Worm (Caenorhabditis elegans) whole organism, late embryonic: ENCODE data around the gene gly-11.

ENCODE experiments used
- C08G9.2 ChIP-seq: sonication (generic microtip); optimal IDR thresholded peaks from 2 replicates; lab custom pipeline; 2016; ENCODE audit warnings: mild to moderate bottlenecking, missing genetic modification characterization, moderate library complexity, missing compliant biosample characterization
- F13H6.1 ChIP-seq: sonication (generic microtip); optimal IDR thresholded peaks from 2 replicates; lab custom pipeline; 2016; ENCODE audit warnings: missing genetic modification characterization, missing compliant biosample characterization
- K02D7.2 ChIP-seq: sonication (generic microtip); optimal IDR thresholded peaks from 2 replicates; lab custom pipeline; 2017; ENCODE audit warnings: mild to moderate bottlenecking, missing genetic modification characterization, missing compliant biosample characterization
- K09A11.1 ChIP-seq: sonication (generic microtip); optimal IDR thresholded peaks from 2 replicates; lab custom pipeline; 2017; ENCODE audit warnings: antibody characterized with exemption, mild to moderate bottlenecking, missing genetic modification characterization, missing compliant biosample characterization; ENCODE audit not compliant: insufficient read depth
- T23F11.4 ChIP-seq: fragments of 200-800 bp; sonication (Bioruptor generic); optimal IDR thresholded peaks from 2 replicates; lab custom pipeline; 2018; ENCODE audit warnings: mild to moderate bottlenecking, missing genetic modification characterization, missing compliant biosample characterization
- ahr-1 ChIP-seq: sonication (generic microtip); optimal IDR thresholded peaks from 2 replicates; lab custom pipeline; 2016; ENCODE audit warnings: missing genetic modification characterization, missing compliant biosample characterization
- ama-1 ChIP-seq: fragments of 150-350 bp; optimal IDR thresholded peaks from 2 replicates; lab custom pipeline; 2014
- ceh-14 ChIP-seq: sonication (generic microtip); optimal IDR thresholded peaks from 2 replicates; lab custom pipeline; 2016; ENCODE audit warnings: missing genotype, missing genetic modification characterization, missing compliant biosample characterization
- ceh-2 ChIP-seq: sonication (generic microtip); optimal IDR thresholded peaks from 2 replicates; lab custom pipeline; 2016; ENCODE audit warnings: missing genotype, missing genetic modification characterization, missing compliant biosample characterization
- ceh-22 ChIP-seq: sonication (generic microtip); optimal IDR thresholded peaks from 2 replicates; lab custom pipeline; 2017; ENCODE audit warnings: missing biosample characterization, missing genetic modification characterization
- ceh-30 ChIP-seq: fragments of 150-350 bp; optimal IDR thresholded peaks from 2 replicates; lab custom pipeline; 2014; ENCODE audit warnings: missing biosample characterization, missing genetic modification characterization
- ceh-31 ChIP-seq: sonication (generic microtip); optimal IDR thresholded peaks from 2 replicates; lab custom pipeline; 2016; ENCODE audit warnings: missing genetic modification characterization, missing compliant biosample characterization
- ceh-48 ChIP-seq: sonication (generic microtip); optimal IDR thresholded peaks from 2 replicates; lab custom pipeline; 2016; ENCODE audit warnings: missing genetic modification characterization, inconsistent platforms, missing compliant biosample characterization
- dmd-4 ChIP-seq: sonication (generic microtip); optimal IDR thresholded peaks from 2 replicates; lab custom pipeline; 2016; ENCODE audit warnings: borderline replicate concordance, missing genetic modification characterization, missing compliant biosample characterization
- dve-1 ChIP-seq: sonication (generic microtip); optimal IDR thresholded peaks from 2 replicates; lab custom pipeline; 2017; ENCODE audit warnings: antibody characterized with exemption, mild to moderate bottlenecking, missing genetic modification characterization, missing compliant biosample characterization
- elt-2 ChIP-seq: sonication (generic microtip); optimal IDR thresholded peaks from 2 replicates; lab custom pipeline; 2016; ENCODE audit warnings: missing genetic modification reagents, missing genetic modification characterization, missing compliant biosample characterization
- ets-4 ChIP-seq: sonication (generic microtip); optimal IDR thresholded peaks from 2 replicates; lab custom pipeline; 2016; ENCODE audit warnings: missing genetic modification characterization, missing compliant biosample characterization
- eyg-1 ChIP-seq: sonication (generic microtip); optimal IDR thresholded peaks from 2 replicates; lab custom pipeline; 2016; ENCODE audit warnings: missing genotype, missing genetic modification characterization, missing compliant biosample characterization
- gmeb-2 ChIP-seq: sonication (generic microtip); optimal IDR thresholded peaks from 2 replicates; lab custom pipeline; 2016; ENCODE audit warnings: missing genetic modification characterization, inconsistent platforms, missing compliant biosample characterization
- hlh-30 ChIP-seq: sonication (generic microtip); optimal IDR thresholded peaks from 2 replicates; lab custom pipeline; 2017; ENCODE audit warnings: antibody characterized with exemption, missing genetic modification characterization, missing compliant biosample characterization; ENCODE audit not compliant: insufficient read depth
- hlh-6 ChIP-seq: sonication (generic microtip); optimal IDR thresholded peaks from 2 replicates; lab custom pipeline; 2016; ENCODE audit warnings: missing genotype, missing genetic modification characterization, missing compliant biosample characterization
- hlh-8 ChIP-seq: sonication (generic microtip); optimal IDR thresholded peaks from 2 replicates; lab custom pipeline; 2016; ENCODE audit warnings: missing genotype, missing genetic modification characterization, missing compliant biosample characterization
- lin-11 ChIP-seq: fragments of 200-800 bp; sonication (Bioruptor generic); optimal IDR thresholded peaks from 2 replicates; lab custom pipeline; 2018; ENCODE audit warnings: mild to moderate bottlenecking, missing genetic modification characterization, missing compliant biosample characterization
- nfya-1 ChIP-seq: sonication (generic microtip); optimal IDR thresholded peaks from 2 replicates; lab custom pipeline; 2017; ENCODE audit warnings: missing genetic modification characterization, mild to moderate bottlenecking, missing compliant biosample characterization, antibody characterized with exemption, moderate library complexity
- nhr-232 ChIP-seq: sonication (generic microtip); optimal IDR thresholded peaks from 2 replicates; lab custom pipeline; 2016; ENCODE audit warnings: missing genetic modification characterization, missing compliant biosample characterization
- npax-4 ChIP-seq: sonication (generic microtip); optimal IDR thresholded peaks from 2 replicates; lab custom pipeline; 2016; ENCODE audit warnings: missing genetic modification characterization, missing compliant biosample characterization
- odd-2 ChIP-seq: sonication (generic microtip); optimal IDR thresholded peaks from 2 replicates; lab custom pipeline; 2017; ENCODE audit warnings: antibody characterized with exemption, mild to moderate bottlenecking, missing genetic modification characterization, missing compliant biosample characterization
- pag-3 ChIP-seq: sonication (generic microtip); optimal IDR thresholded peaks from 2 replicates; lab custom pipeline; 2016; ENCODE audit warnings: missing compliant biosample characterization, missing genetic modification characterization, borderline replicate concordance
- pat-9 ChIP-seq: fragments of 200-800 bp; sonication (Bioruptor generic); optimal IDR thresholded peaks from 2 replicates; lab custom pipeline; 2018; ENCODE audit warnings: mild to moderate bottlenecking, missing genetic modification characterization, moderate library complexity, missing compliant biosample characterization
- pha-4 ChIP-seq: fragments of 150-350 bp; optimal IDR thresholded peaks from 2 replicates; lab custom pipeline; 2018; ENCODE audit warnings: missing biosample characterization, missing genetic modification reagents, missing genetic modification characterization
- pqm-1 ChIP-seq: sonication (generic microtip); optimal IDR thresholded peaks from 2 replicates; lab custom pipeline; 2016; ENCODE audit warnings: missing genetic modification characterization, missing compliant biosample characterization
- sdc-2 ChIP-seq: sonication (generic microtip); optimal IDR thresholded peaks from 2 replicates; lab custom pipeline; 2016; ENCODE audit warnings: missing genotype, missing genetic modification characterization, missing compliant biosample characterization
- sox-2 ChIP-seq: fragments of 200-800 bp; sonication (Bioruptor generic); IDR thresholded peaks from 2 replicates; pipeline ENCODE4 v1.3.6; 2022; ENCODE audit warnings: missing genetic modification reagents, missing genetic modification characterization, missing compliant biosample characterization
- sox-4 ChIP-seq: sonication (generic microtip); optimal IDR thresholded peaks from 2 replicates; lab custom pipeline; 2017; ENCODE audit warnings: mild to moderate bottlenecking, missing genetic modification characterization, inconsistent platforms, missing compliant biosample characterization
- syd-9 ChIP-seq: sonication (generic microtip); optimal IDR thresholded peaks from 2 replicates; lab custom pipeline; 2016; ENCODE audit warnings: mild to moderate bottlenecking, missing genetic modification characterization, moderate library complexity, missing compliant biosample characterization
- tbx-2 ChIP-seq: sonication (generic microtip); optimal IDR thresholded peaks from 2 replicates; lab custom pipeline; 2016; ENCODE audit warnings: missing genetic modification characterization, missing compliant biosample characterization
- tbx-7 ChIP-seq: sonication (generic microtip); optimal IDR thresholded peaks from 2 replicates; lab custom pipeline; 2016; ENCODE audit warnings: missing genotype, missing genetic modification characterization, missing compliant biosample characterization
- ttx-3 ChIP-seq: sonication (generic microtip); optimal IDR thresholded peaks from 2 replicates; lab custom pipeline; 2016; ENCODE audit warnings: missing genetic modification reagents, missing genetic modification characterization, missing compliant biosample characterization
- unc-3 ChIP-seq, 2 experiments: fragments of 200-800 bp in 1 of 2; sonication (Bioruptor generic) in 1 of 2; sonication (generic microtip) in 1 of 2; conservative IDR thresholded peaks in 1 of 2; optimal IDR thresholded peaks in 1 of 2; 2 replicates each; pipeline versions ENCODE4 v1.3.6 to Lab custom; 2016 to 2022; ENCODE audit warnings: missing compliant biosample characterization in 2 of 2, missing genetic modification characterization in 2 of 2, missing genetic modification reagents in 1 of 2
- unc-42 ChIP-seq: sonication (generic microtip); optimal IDR thresholded peaks from 2 replicates; lab custom pipeline; 2016; ENCODE audit warnings: missing genotype, missing genetic modification characterization, missing compliant biosample characterization
- unc-86 ChIP-seq: sonication (generic microtip); optimal IDR thresholded peaks from 2 replicates; lab custom pipeline; 2016; ENCODE audit warnings: missing genetic modification characterization, missing compliant biosample characterization
- zip-5 ChIP-seq: sonication (generic microtip); optimal IDR thresholded peaks from 2 replicates; lab custom pipeline; 2016; ENCODE audit warnings: missing genetic modification characterization, missing compliant biosample characterization

Gene gly-11

ce11 chrIII:12218633-12219097 lies 41.6 kb upstream of the gly-11 start, which contains the start of the genes gex-4 and gphr-1:
Gene gex-4, minus strand, starts transcription at chrIII:12218634.
Gene gphr-1, plus strand, starts transcription at chrIII:12219047.
- TF ChIP-seq sox-4: no peak
- no peak for TF ChIP-seq lin-11 (tag; lab: Kevin White, UChicago)
- TF ChIP-seq pag-3: no peak
- TF ChIP-seq ets-4: peak; percentile 30
- TF ChIP-seq ahr-1: no peak
- TF ChIP-seq unc-42 (tag; lab: Kevin White, UChicago): peak; percentile 24
- no peak for TF ChIP-seq eyg-1 (tag; lab: Kevin White, UChicago)
- TF ChIP-seq nfya-1 (tag; lab: Kevin White, UChicago): peak; percentile 7
- no peak for TF ChIP-seq npax-4
- peak; percentile 81 for TF ChIP-seq zip-5
- no peak for TF ChIP-seq pha-4 (tag; lab: Kevin White, UChicago)
- TF ChIP-seq sdc-2 (tag; lab: Kevin White, UChicago): no peak
- peak; percentile 7 for TF ChIP-seq ceh-2 (tag; lab: Kevin White, UChicago)
- no peak for TF ChIP-seq pat-9 (tag; lab: Kevin White, UChicago)
- no peak for TF ChIP-seq ama-1 (lab: Kevin White, UChicago)
- TF ChIP-seq ceh-31 (tag; lab: Kevin White, UChicago): peak; percentile 75
- peak; percentile 42 for TF ChIP-seq hlh-8
- TF ChIP-seq tbx-7 (tag; lab: Kevin White, UChicago): no peak
- no peak for TF ChIP-seq gmeb-2
- peak; percentile 1 for TF ChIP-seq ttx-3 (tag; lab: Kevin White, UChicago)
- TF ChIP-seq F13H6.1 (tag; lab: Kevin White, UChicago): no peak
- TF ChIP-seq nhr-232 (tag; lab: Kevin White, UChicago): no peak
- peak; percentile 45 for TF ChIP-seq elt-2 (tag; lab: Kevin White, UChicago)
- no peak for TF ChIP-seq unc-3 (GFP tag; conservative IDR thresholded peaks at IDR 0.05; lab: Robert Waterston, UW)
- no peak for TF ChIP-seq unc-3 (tag; optimal IDR thresholded peaks at IDR 0.05; lab: Kevin White, UChicago)
- no peak for TF ChIP-seq K09A11.1
- peak; percentile 65 for TF ChIP-seq tbx-2 (tag; lab: Kevin White, UChicago)
- TF ChIP-seq ceh-14 (tag; lab: Kevin White, UChicago): peak; percentile 20
- TF ChIP-seq odd-2 (tag; lab: Kevin White, UChicago): no peak
- peak; percentile 36 for TF ChIP-seq unc-86 (tag; lab: Kevin White, UChicago)
- TF ChIP-seq ceh-48 (tag; lab: Kevin White, UChicago): peak; percentile 78
- no peak for TF ChIP-seq hlh-30 (tag; lab: Kevin White, UChicago)
- peak; percentile 47 for TF ChIP-seq C08G9.2

ce11 chrIII:12218078-12218477 lies 41.0 kb upstream of the gly-11 start:
- TF ChIP-seq ceh-22: no peak
- no peak for TF ChIP-seq pha-4 (tag; lab: Kevin White, UChicago)
- no peak for TF ChIP-seq C08G9.2
- no peak for TF ChIP-seq ceh-30
- TF ChIP-seq zip-5: no peak
- no peak for TF ChIP-seq hlh-6 (tag; lab: Kevin White, UChicago)
- TF ChIP-seq K02D7.2 (tag; lab: Kevin White, UChicago): no peak
- TF ChIP-seq npax-4: no peak
- no peak for TF ChIP-seq dmd-4 (tag; lab: Kevin White, UChicago)
- no peak for TF ChIP-seq hlh-30 (tag; lab: Kevin White, UChicago)
- no peak for TF ChIP-seq ama-1 (lab: Kevin White, UChicago)
- TF ChIP-seq T23F11.4 (GFP tag; lab: Kevin White, UChicago): no peak
- no peak for TF ChIP-seq ahr-1
- TF ChIP-seq pat-9 (tag; lab: Kevin White, UChicago): no peak

ce11 chrIII:12215596-12215995 lies 38.6 kb upstream of the gly-11 start, which contains the start of gene Y75B8A.13:
Gene Y75B8A.13, minus strand, starts transcription at chrIII:12215696.
- TF ChIP-seq pqm-1 (no peak), syd-9 (no peak), hlh-30 (tag; lab: Kevin White, UChicago) (no peak), sox-2 (GFP tag; lab: Robert Waterston, UW) (no peak), sdc-2 (tag; lab: Kevin White, UChicago) (no peak), ceh-30 (no peak), K02D7.2 (tag; lab: Kevin White, UChicago) (no peak), eyg-1 (tag; lab: Kevin White, UChicago) (no peak), C08G9.2 (no peak), gmeb-2 (no peak), zip-5 (no peak), ttx-3 (tag; lab: Kevin White, UChicago) (no peak), pag-3 (no peak), tbx-7 (tag; lab: Kevin White, UChicago) (no peak), ceh-22 (no peak), dve-1 (no peak), ceh-2 (tag; lab: Kevin White, UChicago) (no peak)
